Fruit fly (Drosophila melanogaster) whole organism, wandering third instar larva: Measurements from ENCODE around the gene Nedd8.

Source experiments
- CG32264 ChIP-seq: fragments of 200-800 bp; sonication (Bioruptor generic); optimal IDR thresholded peaks from 2 replicates; lab custom pipeline; 2016; ENCODE audit warnings: missing biosample characterization, missing genetic modification characterization
- br ChIP-seq: fragments of 200-800 bp; sonication (Bioruptor generic); optimal IDR thresholded peaks from 2 replicates; lab custom pipeline; 2016; ENCODE audit warnings: missing biosample characterization, missing genetic modification characterization
- dmrt93B ChIP-seq: fragments of 200-800 bp; sonication (Bioruptor generic); optimal IDR thresholded peaks from 2 replicates; lab custom pipeline; 2018; ENCODE audit warnings: missing biosample characterization, mild to moderate bottlenecking, missing genetic modification characterization
- pan ChIP-seq: fragments of >200 bp; optimal IDR thresholded peaks from 2 replicates; lab custom pipeline; 2017

DNA sequence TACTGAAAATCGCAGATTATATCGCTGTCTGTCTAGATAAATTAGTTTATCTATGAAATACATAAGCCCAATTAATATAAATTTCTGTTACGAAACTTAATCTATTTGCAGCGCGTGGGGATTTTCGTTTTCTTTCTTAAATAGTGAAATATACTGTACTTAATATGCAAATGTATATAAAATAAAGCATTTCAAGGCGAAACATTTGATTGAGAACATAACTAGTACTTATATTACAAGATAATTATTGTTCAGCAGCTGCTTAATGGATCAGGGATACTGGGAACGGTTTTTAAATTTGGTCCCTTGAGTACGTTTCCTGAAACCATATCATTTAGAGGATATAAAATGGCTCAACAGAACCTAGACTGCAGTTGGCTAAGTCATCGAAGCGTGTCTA, 40.6 kb upstream of the Nedd8 start, which contains the start of gene CG46465:
- TF ChIP-seq pan (lab: Kevin White, UChicago) (no peak), br (GFP tag; lab: Kevin White, UChicago) (no peak), CG32264 (GFP tag; lab: Kevin White, UChicago) (no peak), dmrt93B (GFP tag; lab: Kevin White, UChicago) (no peak)
